Worm (Caenorhabditis elegans) whole organism, early embryonic: ENCODE data around the gene lgc-14.

Experiments
- B0310.2 ChIP-seq: sonication (generic microtip); optimal IDR thresholded peaks from 2 replicates; lab custom pipeline; 2016; ENCODE audit warnings: mild to moderate bottlenecking, missing genetic modification characterization, missing compliant biosample characterization
- F13C5.2 ChIP-seq: sonication (generic microtip); optimal IDR thresholded peaks from 2 replicates; lab custom pipeline; 2017; ENCODE audit warnings: mild to moderate bottlenecking, missing genetic modification characterization, inconsistent platforms, missing compliant biosample characterization
- aly-1 ChIP-seq: sonication (generic microtip); optimal IDR thresholded peaks from 2 replicates; lab custom pipeline; 2016; ENCODE audit warnings: missing genetic modification characterization, missing compliant biosample characterization
- ama-1 ChIP-seq: fragments of 150-350 bp; optimal IDR thresholded peaks from 2 replicates; lab custom pipeline; 2014
- ceh-13 ChIP-seq: fragments of 200-800 bp; sonication (Bioruptor generic); optimal IDR thresholded peaks from 2 replicates; lab custom pipeline; 2018; ENCODE audit warnings: mild to moderate bottlenecking, missing genetic modification characterization, missing compliant biosample characterization
- ceh-36 ChIP-seq: sonication (generic microtip); optimal IDR thresholded peaks from 2 replicates; lab custom pipeline; 2016; ENCODE audit warnings: missing genetic modification characterization, inconsistent platforms, missing compliant biosample characterization
- ets-7 ChIP-seq: sonication (generic microtip); optimal IDR thresholded peaks from 2 replicates; lab custom pipeline; 2016; ENCODE audit warnings: missing genotype, missing genetic modification characterization, missing compliant biosample characterization
- flt-1 ChIP-seq: fragments of 200-800 bp; sonication (Bioruptor generic); IDR thresholded peaks from 2 replicates; pipeline ENCODE4 v1.3.6; 2022; ENCODE audit warnings: missing genetic modification characterization, missing compliant biosample characterization
- hmbx-1 ChIP-seq: sonication (generic microtip); optimal IDR thresholded peaks from 2 replicates; lab custom pipeline; 2016; ENCODE audit warnings: mild to moderate bottlenecking, missing genetic modification characterization, missing compliant biosample characterization
- hmg-4 ChIP-seq: fragments of 200-800 bp; sonication (Bioruptor generic); optimal IDR thresholded peaks from 2 replicates; lab custom pipeline; 2018; ENCODE audit warnings: mild to moderate bottlenecking, missing genetic modification characterization, missing compliant biosample characterization
- hnd-1 ChIP-seq: sonication (generic microtip); optimal IDR thresholded peaks from 2 replicates; lab custom pipeline; 2016; ENCODE audit warnings: missing genetic modification characterization, missing compliant biosample characterization
- pes-1 ChIP-seq: fragments of 200-800 bp; sonication (Bioruptor generic); IDR thresholded peaks from 2 replicates; pipeline ENCODE4 v1.3.6; 2022; ENCODE audit warnings: missing genetic modification reagents, missing genetic modification characterization, missing compliant biosample characterization
- scrt-1 ChIP-seq: fragments of 200-800 bp; sonication (Bioruptor generic); IDR thresholded peaks from 2 replicates; pipeline ENCODE4 v1.3.6; 2022; ENCODE audit warnings: missing genetic modification characterization, missing compliant biosample characterization
- sea-1 ChIP-seq: fragments of 200-800 bp; sonication (Bioruptor generic); conservative IDR thresholded peaks from 2 replicates; pipeline ENCODE4 v1.3.6; 2022; ENCODE audit warnings: missing genetic modification characterization, missing compliant biosample characterization
- tbx-11 ChIP-seq: fragments of 200-800 bp; sonication (Bioruptor generic); IDR thresholded peaks from 2 replicates; pipeline ENCODE4 v1.3.6; 2022; ENCODE audit warnings: missing genetic modification characterization, missing compliant biosample characterization
- tbx-37 ChIP-seq: fragments of 200-800 bp; sonication (Bioruptor generic); conservative IDR thresholded peaks from 2 replicates; pipeline ENCODE4 v1.3.6; 2022; ENCODE audit warnings: missing genetic modification reagents, missing genetic modification characterization, missing compliant biosample characterization
- tra-4 ChIP-seq: sonication (generic microtip); optimal IDR thresholded peaks from 2 replicates; lab custom pipeline; 2017; ENCODE audit warnings: missing genetic modification characterization, missing compliant biosample characterization

Gene lgc-14

ce11 chrX:12105458-12105857 lies 5.9 kb upstream of the lgc-14 start:
- TF ChIP-seq ceh-36: no peak
- TF ChIP-seq aly-1 (tag; lab: Kevin White, UChicago): no peak
- no peak for TF ChIP-seq scrt-1
- no peak for TF ChIP-seq hmg-4
- no peak for TF ChIP-seq hmbx-1 (tag; lab: Kevin White, UChicago)
- no peak for TF ChIP-seq ama-1 (lab: Kevin White, UChicago)
- no peak for TF ChIP-seq pes-1 (GFP tag; lab: Robert Waterston, UW)
- no peak for TF ChIP-seq ceh-13 (GFP tag; lab: Kevin White, UChicago)
- TF ChIP-seq B0310.2: no peak
- no peak for TF ChIP-seq flt-1 (GFP tag; lab: Robert Waterston, UW)
- TF ChIP-seq hnd-1 (tag; lab: Kevin White, UChicago): no peak
- no peak for TF ChIP-seq sea-1 (GFP tag; lab: Robert Waterston, UW)
- no peak for TF ChIP-seq tbx-11
- no peak for TF ChIP-seq ets-7 (tag; lab: Kevin White, UChicago)
- no peak for TF ChIP-seq tbx-37 (GFP tag; lab: Robert Waterston, UW)
- TF ChIP-seq tra-4 (tag; lab: Kevin White, UChicago): no peak
- no peak for TF ChIP-seq F13C5.2 (tag; lab: Kevin White, UChicago)

DNA sequence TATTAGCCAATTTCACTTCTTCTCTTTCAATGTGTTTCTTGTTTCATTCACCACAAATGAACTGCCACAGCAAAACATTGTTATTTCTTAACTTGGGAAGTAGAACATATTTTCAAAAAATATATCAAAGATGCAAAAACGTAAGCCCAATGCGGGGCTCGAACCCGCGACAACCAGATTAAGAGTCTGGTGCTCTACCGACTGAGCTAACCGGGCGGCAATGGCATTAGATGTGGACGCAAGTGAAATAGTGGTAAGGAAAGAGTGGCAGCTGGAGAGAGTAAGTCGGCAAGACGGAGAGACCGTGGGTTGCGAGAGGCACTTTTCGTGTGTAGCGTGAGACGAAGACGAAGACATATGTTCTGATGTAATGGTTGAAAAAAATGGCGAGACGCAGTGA lies 5.3 kb upstream of the lgc-14 start:
- peak; percentile 98 for TF ChIP-seq ceh-36
- TF ChIP-seq flt-1 (GFP tag; lab: Robert Waterston, UW): peak; percentile 99
- TF ChIP-seq hmbx-1 (tag; lab: Kevin White, UChicago): peak; percentile 88
- no peak for TF ChIP-seq ama-1 (lab: Kevin White, UChicago)
- peak; percentile 93 for TF ChIP-seq hnd-1 (tag; lab: Kevin White, UChicago)
- TF ChIP-seq aly-1 (tag; lab: Kevin White, UChicago): peak; percentile 97
- TF ChIP-seq ets-7 (tag; lab: Kevin White, UChicago): peak; percentile 94
- peak; percentile 99 for TF ChIP-seq pes-1 (GFP tag; lab: Robert Waterston, UW)
- TF ChIP-seq scrt-1: peak; percentile 99
- peak; percentile 95 for TF ChIP-seq B0310.2
- peak; percentile 99 for TF ChIP-seq F13C5.2 (tag; lab: Kevin White, UChicago)
- TF ChIP-seq hmg-4: no peak
- TF ChIP-seq ceh-13 (GFP tag; lab: Kevin White, UChicago): peak; percentile 97
- TF ChIP-seq sea-1 (GFP tag; lab: Robert Waterston, UW): peak; percentile 97
- TF ChIP-seq tbx-11: peak; percentile 99
- peak; percentile 86 for TF ChIP-seq tra-4 (tag; lab: Kevin White, UChicago)
- peak; percentile 99 for TF ChIP-seq tbx-37 (GFP tag; lab: Robert Waterston, UW)

ce11 chrX:12108517-12109216 lies 2.6 kb upstream of the lgc-14 start, which contains the start of the genes W03G11.2 and lgc-13:
W03G11.2 (minus strand) TSS chrX:12108617.
lgc-13 (plus strand) TSS chrX:12109166.
- TF ChIP-seq hmg-4: no peak
- no peak for TF ChIP-seq flt-1 (GFP tag; lab: Robert Waterston, UW)
- no peak for TF ChIP-seq scrt-1
- TF ChIP-seq tbx-11: no peak
- no peak for TF ChIP-seq ceh-13 (GFP tag; lab: Kevin White, UChicago)
- no peak for TF ChIP-seq sea-1 (GFP tag; lab: Robert Waterston, UW)
- no peak for TF ChIP-seq ama-1 (lab: Kevin White, UChicago)
- TF ChIP-seq hmbx-1 (tag; lab: Kevin White, UChicago): no peak
- no peak for TF ChIP-seq B0310.2
- no peak for TF ChIP-seq tra-4 (tag; lab: Kevin White, UChicago)
- no peak for TF ChIP-seq pes-1 (GFP tag; lab: Robert Waterston, UW)
- no peak for TF ChIP-seq ceh-36

DNA sequence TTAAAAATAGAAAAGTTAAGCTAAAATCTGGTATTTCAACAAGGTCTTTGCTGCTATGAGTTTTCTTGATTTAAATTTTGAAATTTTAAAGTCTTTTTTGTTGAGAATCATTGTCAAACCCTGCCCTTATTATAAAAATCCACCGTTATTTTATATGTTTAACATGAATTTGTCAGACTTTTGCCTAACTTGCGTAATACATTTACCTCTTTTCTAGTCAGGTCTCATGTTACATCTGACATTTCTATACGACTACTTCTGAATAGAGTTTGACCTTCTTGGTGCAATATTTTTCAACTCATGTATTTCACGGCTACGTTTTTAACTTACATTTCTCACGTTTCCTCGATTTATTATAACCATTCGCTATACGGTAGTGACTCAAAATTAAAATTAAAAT lies 2.7 kb downstream of the lgc-14 start, which contains the start of gene lgc-15:
TSS of gene lgc-15 (plus strand) at position 301 of the 400 bp plus-strand sequence.
- TF ChIP-seq ceh-36 (no peak), sea-1 (GFP tag; lab: Robert Waterston, UW) (no peak), hnd-1 (tag; lab: Kevin White, UChicago) (no peak), F13C5.2 (tag; lab: Kevin White, UChicago) (no peak), flt-1 (GFP tag; lab: Robert Waterston, UW) (no peak), tbx-37 (GFP tag; lab: Robert Waterston, UW) (no peak), aly-1 (tag; lab: Kevin White, UChicago) (no peak), ceh-13 (GFP tag; lab: Kevin White, UChicago) (no peak), tbx-11 (no peak), ets-7 (tag; lab: Kevin White, UChicago) (no peak), hmbx-1 (tag; lab: Kevin White, UChicago) (no peak)

- no peak for TF ChIP-seq flt-1 (GFP tag; lab: Robert Waterston, UW)
- TF ChIP-seq scrt-1: no peak
- no peak for TF ChIP-seq F13C5.2 (tag; lab: Kevin White, UChicago)
- TF ChIP-seq ceh-13 (GFP tag; lab: Kevin White, UChicago): no peak
- no peak for TF ChIP-seq tra-4 (tag; lab: Kevin White, UChicago)
- no peak for TF ChIP-seq ama-1 (lab: Kevin White, UChicago)
- TF ChIP-seq aly-1 (tag; lab: Kevin White, UChicago): no peak
- no peak for TF ChIP-seq tbx-11
- no peak for TF ChIP-seq hnd-1 (tag; lab: Kevin White, UChicago)
- TF ChIP-seq ets-7 (tag; lab: Kevin White, UChicago): no peak
- TF ChIP-seq hmg-4: no peak
- no peak for TF ChIP-seq sea-1 (GFP tag; lab: Robert Waterston, UW)
- TF ChIP-seq pes-1 (GFP tag; lab: Robert Waterston, UW): no peak
- TF ChIP-seq B0310.2: no peak
- TF ChIP-seq hmbx-1 (tag; lab: Kevin White, UChicago): no peak
- no peak for TF ChIP-seq ceh-36
- TF ChIP-seq tbx-37 (GFP tag; lab: Robert Waterston, UW): no peak
Observed at ce11 chrX:12118340-12118739, 7.0 kb downstream of the lgc-14 start, which contains the start of gene lgc-16. lgc-16 (plus strand) TSS chrX:12118640.

ce11 chrX:12121285-12121684 lies 10.0 kb downstream of the lgc-14 start, which contains the start of gene lgc-17:
lgc-17 (plus strand) TSS chrX:12121585.
- no peak for TF ChIP-seq ets-7 (tag; lab: Kevin White, UChicago)
- TF ChIP-seq hmbx-1 (tag; lab: Kevin White, UChicago): no peak
- TF ChIP-seq hmg-4: no peak
- no peak for TF ChIP-seq scrt-1
- no peak for TF ChIP-seq pes-1 (GFP tag; lab: Robert Waterston, UW)
- TF ChIP-seq ceh-36: no peak
- TF ChIP-seq ceh-13 (GFP tag; lab: Kevin White, UChicago): no peak
- TF ChIP-seq tbx-11: no peak
- TF ChIP-seq flt-1 (GFP tag; lab: Robert Waterston, UW): no peak
- no peak for TF ChIP-seq aly-1 (tag; lab: Kevin White, UChicago)
- TF ChIP-seq tbx-37 (GFP tag; lab: Robert Waterston, UW): no peak
- TF ChIP-seq tra-4 (tag; lab: Kevin White, UChicago): no peak
- no peak for TF ChIP-seq hnd-1 (tag; lab: Kevin White, UChicago)
